Worm (Caenorhabditis elegans): ENCODE results near the gene scc-1.

DNA sequence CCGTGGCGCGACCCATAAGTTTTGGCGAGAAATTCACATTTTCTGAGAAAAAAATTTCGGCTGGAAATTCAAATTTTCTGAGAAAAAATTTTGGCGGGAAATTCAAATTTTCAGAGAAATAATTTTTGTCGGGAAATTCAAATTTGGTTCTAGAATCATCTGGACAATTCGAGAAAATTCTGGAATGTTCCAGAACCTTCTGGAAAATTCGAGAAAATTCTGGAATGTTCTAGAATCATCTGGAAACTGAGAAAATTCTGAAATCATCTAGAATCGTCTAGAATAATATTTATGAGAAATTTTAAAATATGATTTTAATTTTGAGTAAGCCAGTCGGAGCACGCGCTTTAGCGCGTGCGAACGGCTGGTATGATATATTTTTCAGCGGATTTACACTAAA lies 13.7 kb upstream of the scc-1 start:
- TF ChIP-seq ztf-23 (GFP tag; IDR thresholded peaks at IDR 0.05) (no peak), tab-1 (GFP tag; IDR thresholded peaks at IDR 0.05) (no peak), T22C8.4 (GFP tag; IDR thresholded peaks at IDR 0.05) (no peak), med-1 (GFP tag; optimal IDR thresholded peaks at IDR 0.05; ENCODE audit: insufficient read depth) (no peak), flt-1 (GFP tag; IDR thresholded peaks at IDR 0.05) (no peak)

Data from whole organism, midembryonic.